Worm (Caenorhabditis elegans) whole organism, L2 larva: ENCODE measurements around the gene ZK546.2.

Experiments used
- aly-2 ChIP-seq: fragments of 150-350 bp; optimal IDR thresholded peaks from 2 replicates; lab custom pipeline; 2014; ENCODE audit warnings: missing biosample characterization, missing genetic modification characterization
- fos-1 ChIP-seq: fragments of 150-350 bp; optimal IDR thresholded peaks from 2 replicates; lab custom pipeline; 2014; ENCODE audit warnings: missing biosample characterization, missing genetic modification characterization
- nhr-11 ChIP-seq: fragments of 150-350 bp; optimal IDR thresholded peaks from 2 replicates; lab custom pipeline; 2014; ENCODE audit warnings: missing biosample characterization, missing genetic modification characterization

DNA sequence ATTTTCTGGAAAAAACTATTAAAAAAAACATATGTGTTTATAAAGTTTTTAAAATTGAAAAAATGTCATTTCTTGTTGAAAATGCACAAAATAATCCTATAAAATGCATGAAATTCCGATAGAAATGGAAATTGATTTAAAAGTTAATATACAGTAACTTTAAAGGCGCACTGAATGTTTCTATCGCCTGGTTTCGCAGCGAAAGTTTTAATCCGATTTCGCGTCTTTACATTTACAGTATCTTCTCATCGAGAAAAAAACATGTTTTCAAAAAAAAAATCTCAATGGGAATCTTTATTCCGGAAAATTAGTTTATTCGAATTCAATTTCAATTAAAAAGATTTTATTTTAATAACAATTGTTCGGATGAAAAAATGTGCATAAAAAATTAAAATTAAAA is 31.6 kb upstream of the ZK546.2 start, which contains the start of gene R05F9.11:
- TF ChIP-seq nhr-11 (tag; lab: Kevin White, UChicago) (no peak), aly-2 (no peak), fos-1 (tag; lab: Kevin White, UChicago) (no peak)
